Fruit fly (Drosophila melanogaster): ENCODE results near the gene Galk.

DNA sequence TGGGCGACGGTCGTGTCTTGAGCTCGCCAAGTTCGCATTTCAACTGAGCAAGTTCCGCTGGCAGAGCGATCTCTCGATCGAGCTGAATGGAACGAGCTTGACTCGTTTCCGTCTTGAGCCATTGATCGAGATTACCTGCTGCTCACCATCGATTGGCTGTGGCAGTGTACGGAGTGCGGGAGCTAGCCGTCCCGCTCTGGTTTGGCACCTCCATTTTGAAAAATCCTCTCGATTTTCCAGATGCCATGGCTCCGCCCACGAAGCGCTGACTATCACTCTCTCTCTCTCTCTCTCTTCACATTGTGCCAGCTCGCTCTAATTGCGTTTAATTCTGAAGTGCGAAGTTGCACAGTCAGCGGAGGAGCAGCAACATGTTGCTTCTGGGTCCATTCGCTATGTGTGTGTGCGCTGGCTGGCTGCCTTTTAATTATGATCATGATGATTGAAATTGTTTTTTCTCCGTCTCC is 33.3 kb upstream of the Galk start, which contains the start of gene Doc2:
- TF ChIP-seq ttk (optimal IDR thresholded peaks at IDR 0.05) (no peak), psq (optimal IDR thresholded peaks at IDR 0.05) (no peak), Myc (optimal IDR thresholded peaks at IDR 0.05) (no peak)

Data from Kc167 (cell line).